Fruit fly (Drosophila melanogaster) S2 (cell line): Measurements from ENCODE around the gene CG12608.

Source experiments
- CG8478 ChIP-seq: fragments of >200 bp; optimal IDR thresholded peaks from 2 replicates; lab custom pipeline; 2018
- CTCF ChIP-seq, 2 experiments: fragments of >200 bp; optimal IDR thresholded peaks; 2 replicates each; lab custom pipeline; 2018

DNA sequence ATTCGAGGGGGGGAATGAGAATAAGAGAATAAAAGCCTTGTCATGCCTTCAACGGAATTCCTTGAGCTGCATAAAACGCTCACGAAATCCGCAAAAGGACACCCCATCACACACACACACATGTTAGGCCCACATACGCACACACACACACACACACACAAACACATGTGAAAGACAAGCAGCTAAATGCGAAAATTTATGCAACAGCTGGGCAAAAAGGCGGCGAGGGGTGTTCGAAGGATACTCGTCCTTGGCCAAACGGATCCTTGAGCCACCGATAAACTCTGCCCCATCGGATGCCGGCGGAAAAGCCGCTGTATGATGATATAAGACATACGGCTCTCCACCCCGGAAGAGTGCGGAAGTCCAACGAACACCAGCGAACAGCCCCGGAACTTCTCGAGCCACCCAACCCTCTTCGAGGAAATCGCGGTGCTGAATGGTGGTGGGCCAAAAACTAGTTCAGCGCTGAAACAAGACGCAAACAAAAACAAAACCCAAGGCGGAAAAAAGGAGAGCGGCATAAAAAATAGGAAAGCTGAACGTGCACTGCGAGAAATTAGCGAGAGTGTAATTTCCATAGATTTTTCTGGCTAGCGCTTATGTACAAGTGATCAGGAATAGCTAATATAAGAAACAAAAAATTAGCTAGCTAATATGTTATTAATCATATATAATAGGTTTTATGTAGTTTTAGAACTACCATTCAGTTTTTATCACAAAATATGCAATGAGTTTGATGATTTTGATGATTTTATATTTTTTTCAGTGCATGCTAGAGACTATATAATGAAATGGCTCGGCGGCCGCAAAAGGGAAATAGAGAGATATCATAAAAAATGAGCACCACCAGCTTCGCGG lies 39.3 kb upstream of the CG12608 start:
- TF ChIP-seq CG8478 (lab: Kevin White, UChicago) (no peak), CTCF (optimal IDR thresholded peaks at IDR 0.05; lab: Kevin White, UChicago) (no peak)
